Worm (Caenorhabditis elegans) whole organism, L2 larva: ENCODE results near the gene catp-5.

Source experiments
- C34F6.9 ChIP-seq: fragments of 150-350 bp; optimal IDR thresholded peaks from 2 replicates; lab custom pipeline; 2014; ENCODE audit warnings: missing biosample characterization, missing genetic modification characterization
- F13H6.1 ChIP-seq: sonication (generic microtip); optimal IDR thresholded peaks from 2 replicates; lab custom pipeline; 2016; ENCODE audit warnings: missing genetic modification characterization, missing compliant biosample characterization
- R02D3.7 ChIP-seq: fragments of 150-350 bp; optimal IDR thresholded peaks from 2 replicates; lab custom pipeline; 2014; ENCODE audit warnings: missing biosample characterization, missing genetic modification characterization
- Y55F3AM.14 ChIP-seq: fragments of 200-800 bp; sonication (Bioruptor generic); optimal IDR thresholded peaks from 2 replicates; lab custom pipeline; 2018; ENCODE audit warnings: mild to moderate bottlenecking, missing genetic modification characterization, missing compliant biosample characterization
- ZK546.5 ChIP-seq: sonication (generic microtip); optimal IDR thresholded peaks from 2 replicates; lab custom pipeline; 2017; ENCODE audit warnings: missing biosample characterization, missing genetic modification characterization
- alr-1 ChIP-seq: fragments of 150-350 bp; optimal IDR thresholded peaks from 2 replicates; lab custom pipeline; 2014; ENCODE audit warnings: missing biosample characterization, missing genetic modification characterization
- blmp-1 ChIP-seq: sonication (generic microtip); optimal IDR thresholded peaks from 2 replicates; lab custom pipeline; 2017; ENCODE audit warnings: missing genetic modification characterization, mild to moderate bottlenecking, missing compliant biosample characterization, antibody characterized with exemption, moderate library complexity; ENCODE audit not compliant: insufficient read depth
- ceh-16 ChIP-seq: fragments of 150-350 bp; optimal IDR thresholded peaks from 2 replicates; lab custom pipeline; 2014; ENCODE audit warnings: missing biosample characterization, missing genetic modification characterization
- ceh-82 ChIP-seq: fragments of 150-350 bp; optimal IDR thresholded peaks from 2 replicates; lab custom pipeline; 2014; ENCODE audit warnings: missing biosample characterization, missing genetic modification characterization
- crh-2 ChIP-seq: sonication (generic microtip); optimal IDR thresholded peaks from 2 replicates; lab custom pipeline; 2017; ENCODE audit warnings: missing biosample characterization, missing genetic modification characterization
- dmd-4 ChIP-seq: sonication (generic microtip); optimal IDR thresholded peaks from 2 replicates; lab custom pipeline; 2017; ENCODE audit warnings: missing biosample characterization, missing genetic modification characterization
- egl-27 ChIP-seq: sonication (generic microtip); optimal IDR thresholded peaks from 3 replicates; lab custom pipeline; 2017; ENCODE audit warnings: missing biosample characterization, missing genetic modification reagents, missing genetic modification characterization
- elt-1 ChIP-seq: fragments of 150-350 bp; optimal IDR thresholded peaks from 2 replicates; lab custom pipeline; 2014; ENCODE audit warnings: missing biosample characterization, missing genetic modification characterization
- elt-3 ChIP-seq: sonication (generic microtip); optimal IDR thresholded peaks from 2 replicates; lab custom pipeline; 2017; ENCODE audit warnings: missing biosample characterization, missing genetic modification characterization
- fos-1 ChIP-seq: fragments of 150-350 bp; optimal IDR thresholded peaks from 2 replicates; lab custom pipeline; 2014; ENCODE audit warnings: missing biosample characterization, missing genetic modification characterization
- gmeb-1 ChIP-seq: fragments of 150-350 bp; optimal IDR thresholded peaks from 2 replicates; lab custom pipeline; 2014; ENCODE audit warnings: missing biosample characterization, missing genetic modification characterization
- lin-11 ChIP-seq: fragments of 150-350 bp; sonication (generic microtip); optimal IDR thresholded peaks from 2 replicates; lab custom pipeline; 2014; ENCODE audit warnings: missing biosample characterization, missing genetic modification characterization, inconsistent platforms, mixed read lengths
- lin-39 ChIP-seq: fragments of 150-350 bp; optimal IDR thresholded peaks from 2 replicates; lab custom pipeline; 2014; ENCODE audit warnings: missing biosample characterization, missing genetic modification reagents, missing genetic modification characterization
- lsy-2 ChIP-seq, 2 experiments: fragments of 150-350 bp in 1 of 2; sonication (generic microtip) in 1 of 2; optimal IDR thresholded peaks; 2 replicates each; lab custom pipeline; 2014 to 2017; ENCODE audit warnings: missing biosample characterization in 2 of 2, missing genetic modification characterization in 2 of 2
- mbf-1 ChIP-seq: sonication (generic microtip); optimal IDR thresholded peaks from 2 replicates; lab custom pipeline; 2017; ENCODE audit warnings: missing biosample characterization, missing genetic modification characterization
- nhr-11 ChIP-seq: fragments of 150-350 bp; optimal IDR thresholded peaks from 2 replicates; lab custom pipeline; 2014; ENCODE audit warnings: missing biosample characterization, missing genetic modification characterization
- nhr-129 ChIP-seq: fragments of 150-350 bp; optimal IDR thresholded peaks from 2 replicates; lab custom pipeline; 2014; ENCODE audit warnings: missing biosample characterization, missing genetic modification characterization
- nhr-21 ChIP-seq: fragments of 150-350 bp; optimal IDR thresholded peaks from 2 replicates; lab custom pipeline; 2014; ENCODE audit warnings: missing biosample characterization, missing genetic modification characterization
- nhr-25 ChIP-seq: fragments of 150-350 bp; sonication (generic microtip); optimal IDR thresholded peaks from 3 replicates; lab custom pipeline; 2014; ENCODE audit warnings: missing biosample characterization, missing genetic modification characterization
- nhr-6 ChIP-seq: fragments of 150-350 bp; optimal IDR thresholded peaks from 2 replicates; lab custom pipeline; 2014; ENCODE audit warnings: missing biosample characterization, missing genetic modification characterization
- nhr-77 ChIP-seq: fragments of 150-350 bp; optimal IDR thresholded peaks from 2 replicates; lab custom pipeline; 2014; ENCODE audit warnings: missing biosample characterization, missing genetic modification characterization
- peb-1 ChIP-seq: fragments of 150-350 bp; optimal IDR thresholded peaks from 2 replicates; lab custom pipeline; 2014; ENCODE audit warnings: missing biosample characterization, missing genetic modification characterization
- sma-3 ChIP-seq: sonication (generic microtip); optimal IDR thresholded peaks from 2 replicates; lab custom pipeline; 2016; ENCODE audit warnings: missing genetic modification reagents, missing genetic modification characterization, missing compliant biosample characterization
- unc-39 ChIP-seq: fragments of 150-350 bp; optimal IDR thresholded peaks from 2 replicates; lab custom pipeline; 2014; ENCODE audit warnings: missing biosample characterization, missing genetic modification characterization
- unc-55 ChIP-seq: fragments of 150-350 bp; sonication (generic microtip); optimal IDR thresholded peaks from 3 replicates; lab custom pipeline; 2014; ENCODE audit warnings: missing biosample characterization, missing genetic modification reagents, missing genetic modification characterization
- ztf-1 ChIP-seq: fragments of 200-800 bp; sonication (Bioruptor generic); conservative IDR thresholded peaks from 2 replicates; pipeline ENCODE4 v1.3.6; 2022; ENCODE audit warnings: missing genetic modification characterization, missing compliant biosample characterization
- ztf-11 ChIP-seq: sonication (generic microtip); optimal IDR thresholded peaks from 2 replicates; lab custom pipeline; 2017; ENCODE audit warnings: missing biosample characterization, missing genetic modification characterization

The catp-5 gene

ce11 chrX:8082703-8083102 lies 16.0 kb downstream of the catp-5 start:
- TF ChIP-seq ztf-11 (tag; lab: Kevin White, UChicago) (no peak), sma-3 (GFP tag; lab: Kevin White, UChicago) (no peak), unc-55 (no peak), dmd-4 (tag; lab: Kevin White, UChicago) (no peak), R02D3.7 (tag; lab: Kevin White, UChicago) (no peak), blmp-1 (tag; lab: Kevin White, UChicago) (no peak), nhr-25 (no peak), mbf-1 (tag; lab: Kevin White, UChicago) (no peak)

- TF ChIP-seq C34F6.9 (tag; lab: Kevin White, UChicago): no peak
- peak; percentile 35 for TF ChIP-seq fos-1
- TF ChIP-seq crh-2: peak; percentile 6
Observed at ce11 chrX:8078899-8079298, 19.8 kb downstream of the catp-5 start.

- TF ChIP-seq nhr-6 (tag; lab: Kevin White, UChicago) (no peak), fos-1 (peak; percentile 11)
Observed at ce11 chrX:8078374-8078773, 20.3 kb downstream of the catp-5 start.

- TF ChIP-seq elt-3 (tag; lab: Kevin White, UChicago) (no peak), sma-3 (GFP tag; lab: Kevin White, UChicago) (no peak), lin-39 (no peak), egl-27 (no peak), nhr-21 (tag; lab: Kevin White, UChicago) (no peak), ceh-82 (tag; lab: Kevin White, UChicago) (no peak), nhr-77 (no peak), fos-1 (no peak)
Observed at ce11 chrX:8077748-8078147, 20.9 kb downstream of the catp-5 start, which contains the start of gene C46F2.1. Gene C46F2.1 (plus strand): TSS chrX:8078048.

ce11 chrX:8074527-8074926 lies 24.1 kb downstream of the catp-5 start:
- TF ChIP-seq nhr-129: no peak
- TF ChIP-seq peb-1 (tag; lab: Kevin White, UChicago): no peak
- no peak for TF ChIP-seq unc-55
- TF ChIP-seq nhr-25: no peak
- TF ChIP-seq R02D3.7 (tag; lab: Kevin White, UChicago): no peak
- TF ChIP-seq sma-3 (GFP tag; lab: Kevin White, UChicago): no peak

- peak; percentile 49 for TF ChIP-seq gmeb-1 (tag; lab: Kevin White, UChicago)
- TF ChIP-seq F13H6.1 (tag; lab: Kevin White, UChicago): peak; percentile 40
- TF ChIP-seq R02D3.7 (tag; lab: Kevin White, UChicago): no peak
- TF ChIP-seq alr-1 (tag; lab: Kevin White, UChicago): no peak
- TF ChIP-seq blmp-1 (tag; lab: Kevin White, UChicago): no peak
- TF ChIP-seq crh-2: peak; percentile 40
- peak; percentile 35 for TF ChIP-seq nhr-129
- TF ChIP-seq Y55F3AM.14 (GFP tag; lab: Kevin White, UChicago): no peak
- TF ChIP-seq fos-1: peak; percentile 29
Observed at ce11 chrX:8069293-8069692, 29.4 kb downstream of the catp-5 start, which contains the start of gene C18A11.1. Gene C18A11.1 (plus strand): TSS chrX:8069328.

ce11 chrX:8067268-8067667 lies 31.4 kb downstream of the catp-5 start, which contains the start of gene C18A11.2:
Gene C18A11.2 (plus strand): TSS chrX:8067568.
- TF ChIP-seq unc-39 (no peak), R02D3.7 (tag; lab: Kevin White, UChicago) (no peak), sma-3 (GFP tag; lab: Kevin White, UChicago) (no peak), dmd-4 (tag; lab: Kevin White, UChicago) (no peak), ztf-11 (tag; lab: Kevin White, UChicago) (no peak), lin-11 (tag; lab: Kevin White, UChicago) (no peak), nhr-11 (tag; lab: Kevin White, UChicago) (no peak), ceh-82 (tag; lab: Kevin White, UChicago) (no peak), elt-1 (tag; lab: Kevin White, UChicago) (no peak), blmp-1 (tag; lab: Kevin White, UChicago) (no peak), lin-39 (no peak), alr-1 (tag; lab: Kevin White, UChicago) (no peak), ZK546.5 (tag; lab: Kevin White, UChicago) (no peak), lsy-2 (tag; optimal IDR thresholded peaks at IDR 0.05; lab: Kevin White, UChicago) (no peak), fos-1 (no peak), ceh-16 (tag; lab: Kevin White, UChicago) (no peak), Y55F3AM.14 (GFP tag; lab: Kevin White, UChicago) (no peak), ztf-1 (GFP tag; lab: Robert Waterston, UW) (no peak), mbf-1 (tag; lab: Kevin White, UChicago) (no peak), nhr-6 (tag; lab: Kevin White, UChicago) (no peak)
- TF ChIP-seq, all 48 proteins: peak for 0
